Worm (Caenorhabditis elegans) whole organism, L3 larva: Measurements from ENCODE around the gene C09B9.85.
"Not testable (repeated sequence)": the region's sequence is repeated elsewhere in the genome, so short reads cannot be mapped to it uniquely, and the experiment has no call there.

Experiments used
- R02D3.7 ChIP-seq: fragments of 150-350 bp; optimal IDR thresholded peaks from 2 replicates; lab custom pipeline; 2014; ENCODE audit warnings: missing biosample characterization, missing genetic modification characterization
- ZK546.5 ChIP-seq: sonication (generic microtip); optimal IDR thresholded peaks from 2 replicates; lab custom pipeline; 2017; ENCODE audit warnings: missing biosample characterization, missing genetic modification characterization
- ama-1 ChIP-seq: fragments of 150-350 bp; optimal IDR thresholded peaks from 2 replicates; lab custom pipeline; 2018
- ceh-16 ChIP-seq: sonication (generic microtip); optimal IDR thresholded peaks from 2 replicates; lab custom pipeline; 2017; ENCODE audit warnings: missing biosample characterization, missing genetic modification characterization
- ceh-82 ChIP-seq: fragments of 150-350 bp; optimal IDR thresholded peaks from 2 replicates; lab custom pipeline; 2014; ENCODE audit warnings: missing biosample characterization, missing genetic modification characterization
- ceh-9 ChIP-seq: sonication (generic microtip); optimal IDR thresholded peaks from 2 replicates; lab custom pipeline; 2018; ENCODE audit warnings: missing biosample characterization, missing genetic modification characterization
- daf-12 ChIP-seq: fragments of 150-350 bp; optimal IDR thresholded peaks from 2 replicates; lab custom pipeline; 2014; ENCODE audit warnings: missing biosample characterization, missing genetic modification reagents, missing genetic modification characterization
- egl-27 ChIP-seq: sonication (generic microtip); optimal IDR thresholded peaks from 4 replicates; lab custom pipeline; 2017; ENCODE audit warnings: missing biosample characterization, missing genetic modification reagents, missing genetic modification characterization
- egl-5 ChIP-seq: fragments of 150-350 bp; optimal IDR thresholded peaks from 2 replicates; lab custom pipeline; 2017; ENCODE audit warnings: missing biosample characterization, missing genetic modification reagents, missing genetic modification characterization, inconsistent platforms
- elt-2 ChIP-seq: sonication (generic microtip); optimal IDR thresholded peaks from 2 replicates; lab custom pipeline; 2016; ENCODE audit warnings: missing genetic modification reagents, mild to moderate bottlenecking, missing genetic modification characterization, missing compliant biosample characterization
- elt-3 ChIP-seq, 3 experiments: fragments of 150-350 bp in 1 of 3; sonication (generic microtip) in 2 of 3; optimal IDR thresholded peaks; 2 replicates in 2 of 3; 4 replicates in 1 of 3; lab custom pipeline; 2014 to 2017; ENCODE audit warnings: missing biosample characterization in 3 of 3, missing genetic modification characterization in 3 of 3
- fkh-10 ChIP-seq: sonication (generic microtip); optimal IDR thresholded peaks from 2 replicates; lab custom pipeline; 2017; ENCODE audit warnings: missing biosample characterization, missing genetic modification reagents, missing genetic modification characterization
- fos-1 ChIP-seq: fragments of 150-350 bp; optimal IDR thresholded peaks from 2 replicates; lab custom pipeline; 2014; ENCODE audit warnings: missing biosample characterization, missing genetic modification characterization
- hmg-11 ChIP-seq: sonication (generic microtip); optimal IDR thresholded peaks from 2 replicates; lab custom pipeline; 2016; ENCODE audit warnings: missing genetic modification characterization, missing compliant biosample characterization
- jun-1 ChIP-seq: fragments of 150-350 bp; optimal IDR thresholded peaks from 2 replicates; lab custom pipeline; 2014; ENCODE audit warnings: missing biosample characterization, missing genetic modification reagents, missing genetic modification characterization
- lin-15B ChIP-seq: fragments of 150-350 bp; optimal IDR thresholded peaks from 2 replicates; lab custom pipeline; 2014; ENCODE audit warnings: missing biosample characterization, missing genetic modification characterization
- lin-39 ChIP-seq: fragments of 150-350 bp; optimal IDR thresholded peaks from 2 replicates; lab custom pipeline; 2018; ENCODE audit warnings: missing biosample characterization, missing genetic modification reagents, missing genetic modification characterization
- mdl-1 ChIP-seq: fragments of 150-350 bp; optimal IDR thresholded peaks from 2 replicates; lab custom pipeline; 2014; ENCODE audit warnings: missing biosample characterization, missing genetic modification characterization
- mml-1 ChIP-seq: fragments of 150-350 bp; sonication (generic microtip); optimal IDR thresholded peaks from 3 replicates; lab custom pipeline; 2014; ENCODE audit warnings: missing biosample characterization, missing genetic modification characterization
- nfya-1 ChIP-seq: sonication (generic microtip); optimal IDR thresholded peaks from 2 replicates; lab custom pipeline; 2017; ENCODE audit warnings: missing genetic modification characterization, mild to moderate bottlenecking, missing compliant biosample characterization, antibody characterized with exemption, moderate library complexity; ENCODE audit not compliant: insufficient read depth
- nhr-12 ChIP-seq: fragments of 150-350 bp; optimal IDR thresholded peaks from 2 replicates; lab custom pipeline; 2014; ENCODE audit warnings: missing biosample characterization, missing genetic modification characterization
- nhr-23 ChIP-seq: fragments of 150-350 bp; optimal IDR thresholded peaks from 2 replicates; lab custom pipeline; 2014; ENCODE audit warnings: missing biosample characterization, missing genetic modification reagents, missing genetic modification characterization
- nhr-237 ChIP-seq: fragments of 150-350 bp; optimal IDR thresholded peaks from 2 replicates; lab custom pipeline; 2014; ENCODE audit warnings: missing biosample characterization, missing genetic modification characterization
- nhr-25 ChIP-seq: sonication (generic microtip); optimal IDR thresholded peaks from 2 replicates; lab custom pipeline; 2017; ENCODE audit warnings: missing biosample characterization, missing genetic modification characterization
- nhr-28 ChIP-seq: fragments of 150-350 bp; optimal IDR thresholded peaks from 2 replicates; lab custom pipeline; 2014; ENCODE audit warnings: missing biosample characterization, missing genetic modification characterization
- nhr-77 ChIP-seq: fragments of 150-350 bp; optimal IDR thresholded peaks from 2 replicates; lab custom pipeline; 2014; ENCODE audit warnings: missing biosample characterization, missing genetic modification characterization
- pqm-1 ChIP-seq: fragments of 150-350 bp; optimal IDR thresholded peaks from 2 replicates; lab custom pipeline; 2017; ENCODE audit warnings: missing biosample characterization, missing genetic modification characterization, inconsistent platforms
- skn-1 ChIP-seq: fragments of 150-350 bp; optimal IDR thresholded peaks from 2 replicates; lab custom pipeline; 2014; ENCODE audit warnings: missing biosample characterization, missing genetic modification characterization
- tbx-2 ChIP-seq: sonication (generic microtip); optimal IDR thresholded peaks from 2 replicates; lab custom pipeline; 2016; ENCODE audit warnings: mild to moderate bottlenecking, missing genetic modification characterization, missing compliant biosample characterization
- unc-39 ChIP-seq: sonication (generic microtip); optimal IDR thresholded peaks from 4 replicates; lab custom pipeline; 2017; ENCODE audit warnings: missing biosample characterization, missing genetic modification characterization
- unc-62 ChIP-seq: fragments of 150-350 bp; sonication (generic microtip); optimal IDR thresholded peaks from 4 replicates; lab custom pipeline; 2014; ENCODE audit warnings: missing biosample characterization, missing genetic modification reagents, missing genetic modification characterization
- zag-1 ChIP-seq: fragments of 150-350 bp; optimal IDR thresholded peaks from 2 replicates; lab custom pipeline; 2014; ENCODE audit warnings: missing biosample characterization, missing genetic modification characterization
- ztf-11 ChIP-seq: fragments of 150-350 bp; optimal IDR thresholded peaks from 2 replicates; lab custom pipeline; 2014; ENCODE audit warnings: missing biosample characterization, missing genetic modification characterization
- ztf-4 ChIP-seq: fragments of 150-350 bp; optimal IDR thresholded peaks from 2 replicates; lab custom pipeline; 2014; ENCODE audit warnings: missing biosample characterization, missing genetic modification characterization

C09B9.85 gene

DNA sequence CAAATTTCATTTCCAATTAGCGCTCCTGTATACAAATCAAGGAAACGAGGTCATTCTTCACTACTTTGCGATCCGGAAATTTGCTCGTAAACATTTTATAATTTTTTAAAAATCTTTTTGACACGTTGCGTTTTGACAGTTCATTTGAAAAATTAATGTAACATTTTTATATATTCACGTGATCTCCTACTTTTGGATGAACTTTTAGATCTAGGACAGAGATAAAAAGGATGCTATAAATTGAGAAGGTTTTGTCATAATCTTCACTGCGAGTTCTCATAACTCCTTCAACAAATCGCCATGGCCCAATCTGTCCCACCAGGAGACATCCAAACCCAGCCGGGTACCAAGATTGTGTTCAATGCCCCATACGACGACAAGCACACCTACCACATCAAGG is 36.7 kb upstream of the C09B9.85 start, which contains the start of gene msp-57:
msp-57 (plus strand) TSS at position 301 of the 400 bp plus-strand sequence.
- not testable (repeated sequence) for TF ChIP-seq ZK546.5 (tag; lab: Kevin White, UChicago); egl-5; elt-3 (tag; optimal IDR thresholded peaks at IDR 0.05; lab: Kevin White, UChicago)

- TF ChIP-seq lin-39 (tag; lab: Kevin White, UChicago) = no peak
- TF ChIP-seq ceh-16 (tag; lab: Kevin White, UChicago) = no peak
- TF ChIP-seq fos-1 (tag; lab: Kevin White, UChicago) = no peak
- TF ChIP-seq pqm-1 (tag; lab: Kevin White, UChicago) = no peak
- no peak for TF ChIP-seq skn-1
- no peak for TF ChIP-seq unc-62 (GFP tag; lab: Kevin White, UChicago)
- no peak for TF ChIP-seq nhr-25 (tag; lab: Kevin White, UChicago)
- TF ChIP-seq mml-1 = no peak
- TF ChIP-seq nhr-237 (tag; lab: Kevin White, UChicago) = no peak
- no peak for TF ChIP-seq fkh-10 (GFP tag; lab: Kevin White, UChicago)
- no peak for TF ChIP-seq mdl-1 (tag; lab: Kevin White, UChicago)
- TF ChIP-seq R02D3.7 (tag; lab: Kevin White, UChicago) = no peak
- no peak for TF ChIP-seq egl-27 (tag; lab: Kevin White, UChicago)
- TF ChIP-seq, all 47 proteins: peak for 0
These were observed 35.4 kb upstream of the C09B9.85 start, which contains the start of gene C09B9.7 for ce11 chrIV:5060984-5061383. TSS of gene C09B9.7 (minus strand) at chrIV:5061084.

- no peak for TF ChIP-seq unc-39 (tag; lab: Kevin White, UChicago)
- TF ChIP-seq nhr-28 (tag; lab: Kevin White, UChicago) = no peak
- TF ChIP-seq nhr-237 (tag; lab: Kevin White, UChicago) = no peak
- TF ChIP-seq lin-15B (tag; lab: Kevin White, UChicago) = no peak
- no peak for TF ChIP-seq zag-1 (tag; lab: Kevin White, UChicago)
- no peak for TF ChIP-seq ztf-11
- TF ChIP-seq ceh-9 (tag; lab: Kevin White, UChicago) = no peak
- no peak for TF ChIP-seq mml-1
- TF ChIP-seq ceh-82 (tag; lab: Kevin White, UChicago) = no peak
- TF ChIP-seq ama-1 (lab: Kevin White, UChicago) = no peak
- TF ChIP-seq ztf-4 (tag; lab: Kevin White, UChicago) = no peak
- TF ChIP-seq daf-12 (tag; lab: Kevin White, UChicago) = no peak
- TF ChIP-seq ceh-16 (tag; lab: Kevin White, UChicago) = no peak
- no peak for TF ChIP-seq nhr-77
- no peak for TF ChIP-seq unc-62 (GFP tag; lab: Kevin White, UChicago)
- no peak for TF ChIP-seq nfya-1
- TF ChIP-seq nhr-12 = no peak
- no peak for TF ChIP-seq elt-2 (tag; lab: Kevin White, UChicago)
- no peak for TF ChIP-seq nhr-23 (tag; lab: Kevin White, UChicago)
- no peak for TF ChIP-seq jun-1 (tag; lab: Kevin White, UChicago)
These were observed 30.5 kb upstream of the C09B9.85 start, which contains the start of gene msp-55 for ce11 chrIV:5055964-5056588. TSS of gene msp-55 (minus strand) at chrIV:5056014.

- TF ChIP-seq ceh-82 (tag; lab: Kevin White, UChicago) = no peak
- TF ChIP-seq hmg-11 = no peak
- TF ChIP-seq elt-2 (tag; lab: Kevin White, UChicago) = no peak
- no peak for TF ChIP-seq nhr-77
- no peak for TF ChIP-seq zag-1 (tag; lab: Kevin White, UChicago)
These were observed 28.8 kb upstream of the C09B9.85 start for ce11 chrIV:5054297-5054696.

DNA sequence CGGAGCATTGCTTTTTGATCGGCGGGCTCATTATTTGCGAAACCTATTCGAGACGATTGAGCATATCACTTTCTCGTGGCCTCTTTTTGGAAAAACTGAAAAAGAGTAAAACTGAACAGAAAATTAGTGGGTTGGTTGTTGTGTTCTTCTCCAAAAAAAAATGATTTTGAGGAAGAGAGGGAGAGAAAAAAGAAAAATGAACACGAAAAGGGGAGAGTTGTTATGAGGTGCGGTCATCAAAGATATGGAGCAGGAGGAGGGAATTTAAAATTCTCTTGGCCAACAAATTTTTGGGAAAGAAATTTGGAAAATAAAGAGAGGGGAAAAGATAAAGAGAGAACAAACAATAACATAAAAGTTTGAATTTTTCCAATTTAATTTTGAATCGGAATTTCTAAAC is 19.8 kb upstream of the C09B9.85 start, which contains the start of gene hot-9:
hot-9 (minus strand) TSS at position 101 of the 400 bp plus-strand sequence.
- TF ChIP-seq ZK546.5 (tag; lab: Kevin White, UChicago) (no peak), egl-5 (no peak), lin-39 (tag; lab: Kevin White, UChicago) (no peak), tbx-2 (tag; lab: Kevin White, UChicago) (no peak), nhr-25 (tag; lab: Kevin White, UChicago) (no peak)
- TF ChIP-seq, all 47 proteins: peak for 0
